Fruit fly (Drosophila melanogaster) whole organism, embryonic: ENCODE results near the gene CG14207.

Source experiments
- Ada2b ChIP-seq: fragments of 200-800 bp; sonication (Bioruptor generic); IDR thresholded peaks from 2 replicates; pipeline ENCODE4 v1.3.6; 2022; ENCODE audit warnings: missing biosample characterization, missing genetic modification characterization
- Bgb ChIP-seq: fragments of 200-800 bp; sonication (Bioruptor generic); IDR thresholded peaks from 2 replicates; pipeline ENCODE4 v1.3.6; 2022; ENCODE audit warnings: missing biosample characterization, missing genetic modification characterization; ENCODE audit not compliant: partially characterized antibody
- C15 ChIP-seq: fragments of 200-800 bp; sonication (Bioruptor generic); IDR thresholded peaks from 3 replicates; pipeline ENCODE4 v1.3.6; 2022; ENCODE audit warnings: missing biosample characterization, missing genetic modification characterization
- CG1024 ChIP-seq: fragments of 200-800 bp; sonication (Bioruptor generic); IDR thresholded peaks from 2 replicates; pipeline ENCODE4 v1.3.6; 2022; ENCODE audit warnings: missing biosample characterization, missing genetic modification characterization
- CG10462 ChIP-seq: fragments of 200-800 bp; sonication (Bioruptor generic); optimal IDR thresholded peaks from 2 replicates; lab custom pipeline; 2016; ENCODE audit warnings: missing biosample characterization, missing genetic modification characterization
- CG10654 ChIP-seq: fragments of 200-800 bp; sonication (Bioruptor generic); optimal IDR thresholded peaks from 2 replicates; lab custom pipeline; 2016; ENCODE audit warnings: missing biosample characterization, missing genetic modification characterization
- CG14050 ChIP-seq: fragments of 200-800 bp; sonication (Bioruptor generic); IDR thresholded peaks from 3 replicates; pipeline ENCODE4 v1.3.6; 2022; ENCODE audit warnings: missing biosample characterization, missing genetic modification characterization
- CG15073 ChIP-seq: fragments of 200-800 bp; sonication (Bioruptor generic); optimal IDR thresholded peaks from 2 replicates; lab custom pipeline; 2016; ENCODE audit warnings: missing biosample characterization, missing genetic modification characterization
- CG16779 ChIP-seq: fragments of 200-800 bp; sonication (Bioruptor generic); IDR thresholded peaks from 2 replicates; pipeline ENCODE4 v1.3.6; 2022; ENCODE audit warnings: missing biosample characterization, missing genetic modification characterization
- CG17186 ChIP-seq: fragments of 200-800 bp; sonication (Bioruptor generic); optimal IDR thresholded peaks from 3 replicates; lab custom pipeline; 2017; ENCODE audit warnings: missing biosample characterization, missing genetic modification reagents, missing genetic modification characterization
- CG17361 ChIP-seq: fragments of 200-800 bp; sonication (Bioruptor generic); IDR thresholded peaks from 3 replicates; pipeline ENCODE4 v1.3.6; 2022; ENCODE audit warnings: missing biosample characterization, missing genetic modification characterization
- CG2889 ChIP-seq: fragments of 200-800 bp; sonication (Bioruptor generic); IDR thresholded peaks from 3 replicates; pipeline ENCODE4 v1.3.6; 2022; ENCODE audit warnings: missing biosample characterization, missing genetic modification characterization
- CG30431 ChIP-seq: fragments of 200-800 bp; sonication (Bioruptor generic); optimal IDR thresholded peaks from 2 replicates; lab custom pipeline; 2017; ENCODE audit warnings: missing biosample characterization, missing genetic modification characterization
- CG3065 ChIP-seq: fragments of 200-800 bp; sonication (Bioruptor generic); optimal IDR thresholded peaks from 2 replicates; lab custom pipeline; 2016; ENCODE audit warnings: missing biosample characterization, missing genetic modification characterization
- CG31441 ChIP-seq: fragments of 200-800 bp; sonication (Bioruptor generic); IDR thresholded peaks from 2 replicates; pipeline ENCODE4 v1.3.6; 2022; ENCODE audit warnings: missing biosample characterization, missing genetic modification characterization
- CG33213 ChIP-seq: fragments of 200-800 bp; sonication (Bioruptor generic); optimal IDR thresholded peaks from 3 replicates; lab custom pipeline; 2016; ENCODE audit warnings: missing biosample characterization, missing genetic modification characterization
- CG3407 ChIP-seq: fragments of 200-800 bp; sonication (Bioruptor generic); optimal IDR thresholded peaks from 2 replicates; lab custom pipeline; 2018; ENCODE audit warnings: missing biosample characterization, mild to moderate bottlenecking, missing genetic modification characterization
- CG42726 ChIP-seq: fragments of 200-800 bp; sonication (Bioruptor generic); IDR thresholded peaks from 2 replicates; pipeline ENCODE4 v1.3.6; 2022; ENCODE audit warnings: missing biosample characterization, missing genetic modification characterization; ENCODE audit not compliant: partially characterized antibody
- CG4617 ChIP-seq: fragments of 200-800 bp; sonication (Bioruptor generic); optimal IDR thresholded peaks from 3 replicates; lab custom pipeline; 2016; ENCODE audit warnings: missing biosample characterization, missing genetic modification characterization, borderline replicate concordance
- CG4820 ChIP-seq: fragments of 200-800 bp; sonication (Bioruptor generic); optimal IDR thresholded peaks from 3 replicates; lab custom pipeline; 2016; ENCODE audit warnings: missing biosample characterization, missing genetic modification characterization
- CG6254 ChIP-seq: fragments of 200-800 bp; sonication (Bioruptor generic); optimal IDR thresholded peaks from 3 replicates; lab custom pipeline; 2017; ENCODE audit warnings: mild to moderate bottlenecking, missing biosample characterization, missing genetic modification reagents, missing genetic modification characterization
- CG6765 ChIP-seq: fragments of 200-800 bp; sonication (Bioruptor generic); optimal IDR thresholded peaks from 3 replicates; lab custom pipeline; 2017; ENCODE audit warnings: missing biosample characterization, mild to moderate bottlenecking, missing genetic modification characterization
- CG6813 ChIP-seq: fragments of 200-800 bp; sonication (Bioruptor generic); optimal IDR thresholded peaks from 2 replicates; lab custom pipeline; 2017; ENCODE audit warnings: missing biosample characterization, missing genetic modification characterization, mild to moderate bottlenecking, moderate library complexity, missing genetic modification reagents
- CG7963 ChIP-seq: fragments of 200-800 bp; sonication (Bioruptor generic); IDR thresholded peaks from 3 replicates; pipeline ENCODE4 v1.3.6; 2022; ENCODE audit warnings: missing biosample characterization, missing genetic modification characterization; ENCODE audit not compliant: partially characterized antibody
- CG8089 ChIP-seq: fragments of 200-800 bp; sonication (Bioruptor generic); optimal IDR thresholded peaks from 3 replicates; lab custom pipeline; 2016; ENCODE audit warnings: missing biosample characterization, missing genetic modification characterization
- CG8290 ChIP-seq, 3 experiments: fragments of 200-800 bp; sonication (Bioruptor generic); optimal IDR thresholded peaks; 2 replicates each; lab custom pipeline; 2016 to 2019; ENCODE audit warnings: missing biosample characterization in 3 of 3, missing genetic modification characterization in 3 of 3, mild to moderate bottlenecking in 2 of 3, moderate library complexity in 1 of 3
- CG9932 ChIP-seq: fragments of 200-800 bp; sonication (Bioruptor generic); IDR thresholded peaks from 2 replicates; pipeline ENCODE4 v1.3.6; 2022; ENCODE audit warnings: missing biosample characterization, missing genetic modification characterization
- Camta ChIP-seq: fragments of 200-800 bp; sonication (Bioruptor generic); optimal IDR thresholded peaks from 2 replicates; lab custom pipeline; 2016; ENCODE audit warnings: missing biosample characterization, missing genetic modification characterization
- Dek ChIP-seq: fragments of 200-800 bp; sonication (Bioruptor generic); optimal IDR thresholded peaks from 3 replicates; lab custom pipeline; 2019; ENCODE audit warnings: missing biosample characterization, mild to moderate bottlenecking, missing genetic modification characterization, moderate library complexity
- Drgx ChIP-seq: fragments of 200-800 bp; sonication (Bioruptor generic); IDR thresholded peaks from 2 replicates; pipeline ENCODE4 v1.3.6; 2022; ENCODE audit warnings: missing biosample characterization, missing genetic modification characterization
- Elba2 ChIP-seq: fragments of 200-800 bp; sonication (Bioruptor generic); optimal IDR thresholded peaks from 3 replicates; lab custom pipeline; 2016; ENCODE audit warnings: missing biosample characterization, missing genetic modification characterization
- HLH54F ChIP-seq: fragments of 200-800 bp; sonication (Bioruptor generic); optimal IDR thresholded peaks from 3 replicates; lab custom pipeline; 2016; ENCODE audit warnings: missing biosample characterization, missing genetic modification characterization
- Hr51 ChIP-seq, 2 experiments: fragments of 200-800 bp; sonication (Bioruptor generic); optimal IDR thresholded peaks; 2 replicates in 1 of 2; 3 replicates in 1 of 2; lab custom pipeline; 2016 to 2018; ENCODE audit warnings: missing biosample characterization in 2 of 2, missing genetic modification characterization in 2 of 2, mild to moderate bottlenecking in 1 of 2, moderate library complexity in 1 of 2
- Mad ChIP-seq: fragments of 200-800 bp; sonication (Bioruptor generic); optimal IDR thresholded peaks from 2 replicates; lab custom pipeline; 2016; ENCODE audit warnings: missing biosample characterization, missing genetic modification characterization
- Nf-YB ChIP-seq: fragments of 200-800 bp; sonication (Bioruptor generic); optimal IDR thresholded peaks from 3 replicates; lab custom pipeline; 2019; ENCODE audit warnings: missing biosample characterization, mild to moderate bottlenecking, missing genetic modification characterization, moderate library complexity
- Usf ChIP-seq: fragments of 200-800 bp; sonication (Bioruptor generic); optimal IDR thresholded peaks from 2 replicates; lab custom pipeline; 2017; ENCODE audit warnings: missing genotype, missing biosample characterization, missing genetic modification characterization
- abd-A ChIP-seq: fragments of 200-800 bp; sonication (Bioruptor generic); optimal IDR thresholded peaks from 3 replicates; lab custom pipeline; 2019; ENCODE audit warnings: missing biosample characterization, mild to moderate bottlenecking, missing genetic modification characterization, moderate library complexity
- ase ChIP-seq: fragments of 200-800 bp; sonication (Bioruptor generic); IDR thresholded peaks from 3 replicates; pipeline ENCODE4 v1.3.6; 2022; ENCODE audit warnings: missing biosample characterization, missing genetic modification characterization
- chif ChIP-seq, 2 experiments: fragments of 200-800 bp; sonication (Bioruptor generic); optimal IDR thresholded peaks; 3 replicates each; lab custom pipeline; 2016; ENCODE audit warnings: missing biosample characterization in 2 of 2, missing genetic modification characterization in 2 of 2
- ci ChIP-seq: fragments of 200-800 bp; sonication (Bioruptor generic); IDR thresholded peaks from 3 replicates; pipeline ENCODE4 v1.3.6; 2022; ENCODE audit warnings: missing biosample characterization, missing genetic modification characterization
- cwo ChIP-seq: fragments of 200-800 bp; sonication (Bioruptor generic); optimal IDR thresholded peaks from 3 replicates; lab custom pipeline; 2017; ENCODE audit warnings: missing biosample characterization, missing genetic modification characterization, mild to moderate bottlenecking, moderate library complexity, missing genetic modification reagents
- fru ChIP-seq: fragments of >200 bp; optimal IDR thresholded peaks from 2 replicates; lab custom pipeline; 2017
- hth ChIP-seq: fragments of >200 bp; optimal IDR thresholded peaks from 2 replicates; lab custom pipeline; 2017; ENCODE audit warnings: inconsistent platforms
- kay ChIP-seq: fragments of 200-800 bp; sonication (Bioruptor generic); optimal IDR thresholded peaks from 2 replicates; lab custom pipeline; 2016; ENCODE audit warnings: missing biosample characterization, missing genetic modification characterization
- lab ChIP-seq: fragments of 200-800 bp; sonication (Bioruptor generic); optimal IDR thresholded peaks from 3 replicates; lab custom pipeline; 2017; ENCODE audit warnings: missing biosample characterization, missing genetic modification characterization, mild to moderate bottlenecking, moderate library complexity, missing genetic modification reagents
- p53 ChIP-seq: fragments of 200-800 bp; sonication (Bioruptor generic); optimal IDR thresholded peaks from 2 replicates; lab custom pipeline; 2016; ENCODE audit warnings: missing biosample characterization, missing genetic modification characterization
- pzg ChIP-seq: fragments of 200-800 bp; sonication (Bioruptor generic); optimal IDR thresholded peaks from 3 replicates; lab custom pipeline; 2018; ENCODE audit warnings: missing biosample characterization, mild to moderate bottlenecking, missing genetic modification characterization, moderate library complexity
- salm ChIP-seq: fragments of 200-800 bp; sonication (Bioruptor generic); optimal IDR thresholded peaks from 2 replicates; lab custom pipeline; 2018; ENCODE audit warnings: missing biosample characterization, mild to moderate bottlenecking, missing genetic modification characterization
- shn ChIP-seq: fragments of 200-800 bp; sonication (Bioruptor generic); optimal IDR thresholded peaks from 3 replicates; lab custom pipeline; 2016; ENCODE audit warnings: missing biosample characterization, missing genetic modification characterization
- wdn ChIP-seq: fragments of 200-800 bp; sonication (Bioruptor generic); IDR thresholded peaks from 2 replicates; pipeline ENCODE4 v1.3.6; 2022; ENCODE audit warnings: missing biosample characterization, missing genetic modification characterization
- wor ChIP-seq: fragments of 200-800 bp; sonication (Bioruptor generic); IDR thresholded peaks from 2 replicates; pipeline ENCODE4 v1.3.6; 2022; ENCODE audit warnings: missing biosample characterization, missing genetic modification characterization

The CG14207 gene

DNA sequence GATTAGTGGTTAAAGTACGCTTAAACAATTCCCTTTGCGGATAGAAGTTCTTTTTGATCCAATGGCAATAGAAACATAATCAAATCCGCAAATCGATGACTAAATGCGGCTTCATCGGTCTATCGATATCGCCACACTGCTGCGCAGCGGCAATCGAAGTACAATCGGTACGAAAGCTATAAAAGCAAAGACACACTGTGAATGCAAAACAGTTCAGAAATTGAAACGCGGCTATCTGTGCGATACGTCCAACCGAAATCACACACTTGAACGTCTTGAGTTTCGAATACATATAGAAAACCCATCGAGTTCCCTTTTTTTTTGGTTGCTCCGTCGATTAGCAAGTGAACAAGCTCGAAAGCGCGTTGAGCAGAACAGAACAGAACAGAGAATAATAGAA is at the start of gene CG14207 (continued):
- TF ChIP-seq CG2889 (GFP tag; lab: Robert Waterston, UW) = no peak
- 0 out of 3 replicates have a peak, but pooled peaks have one; percentile 19 for TF ChIP-seq CG17361 (GFP tag; lab: Robert Waterston, UW)
- no peak for TF ChIP-seq chif (GFP tag; optimal IDR thresholded peaks at IDR 0.05; lab: Kevin White, UChicago)
- peak; percentile 59; the same call in 1 of the 2 replicates for TF ChIP-seq CG42726 (GFP tag; lab: Robert Waterston, UW)
- no peak for TF ChIP-seq CG4617 (GFP tag; lab: Kevin White, UChicago)
- TF ChIP-seq wor (GFP tag; lab: Robert Waterston, UW) = no peak
- no peak for TF ChIP-seq shn (GFP tag; lab: Kevin White, UChicago)
- peak; percentile 23 for TF ChIP-seq CG17186 (GFP tag; lab: Kevin White, UChicago)
- TF ChIP-seq Ada2b (GFP tag; lab: Robert Waterston, UW) = no peak
- TF ChIP-seq salm (tag; lab: Kevin White, UChicago) = no peak
- TF ChIP-seq ase (GFP tag; lab: Robert Waterston, UW) = no peak
- no peak for TF ChIP-seq CG33213
- peak; percentile 14 for TF ChIP-seq Dek (tag; lab: Kevin White, UChicago)
- TF ChIP-seq fru (lab: Kevin White, UChicago) = no peak
- 0 out of 2 replicates have a peak, but pooled peaks have one; percentile 14 for TF ChIP-seq CG31441
- no peak for TF ChIP-seq p53 (GFP tag; lab: Kevin White, UChicago)
- no peak for TF ChIP-seq wdn (GFP tag; lab: Robert Waterston, UW)
- no peak for TF ChIP-seq CG4820 (GFP tag; lab: Kevin White, UChicago)
- TF ChIP-seq CG16779 (GFP tag; lab: Robert Waterston, UW) = 0 out of 2 replicates have a peak, but pooled peaks have one; percentile 40
- TF ChIP-seq Drgx (GFP tag; lab: Robert Waterston, UW) = no peak
- TF ChIP-seq Elba2 (GFP tag; lab: Kevin White, UChicago) = no peak
- TF ChIP-seq CG8089 (GFP tag; lab: Kevin White, UChicago) = no peak
- TF ChIP-seq Hr51 (GFP tag; optimal IDR thresholded peaks at IDR 0.05; lab: Kevin White, UChicago) = no peak
- TF ChIP-seq abd-A (tag; lab: Kevin White, UChicago) = peak; percentile 39
- TF ChIP-seq CG3065 (GFP tag; lab: Kevin White, UChicago) = no peak
- TF ChIP-seq CG10462 (GFP tag; lab: Kevin White, UChicago) = no peak
- no peak for TF ChIP-seq CG15073
- TF ChIP-seq Mad (GFP tag; lab: Kevin White, UChicago) = no peak
- no peak for TF ChIP-seq HLH54F
- TF ChIP-seq Bgb = peak; percentile 78
- no peak for TF ChIP-seq Usf (GFP tag; lab: Kevin White, UChicago)
- TF ChIP-seq CG1024 = no peak
- TF ChIP-seq CG6765 = no peak
- TF ChIP-seq Nf-YB = no peak
- TF ChIP-seq Camta (GFP tag; lab: Kevin White, UChicago) = no peak
- TF ChIP-seq CG30431 (GFP tag; lab: Kevin White, UChicago) = no peak
- no peak for TF ChIP-seq C15 (GFP tag; lab: Robert Waterston, UW)
- no peak for TF ChIP-seq CG6254 (GFP tag; lab: Kevin White, UChicago)
- TF ChIP-seq CG9932 (GFP tag; lab: Robert Waterston, UW) = peak; percentile 29; the same call in 1 of the 2 replicates
- TF ChIP-seq CG3407 (GFP tag; lab: Kevin White, UChicago) = no peak
- TF ChIP-seq CG8290 (GFP tag; optimal IDR thresholded peaks at IDR 0.05; lab: Kevin White, UChicago) = no peak
- TF ChIP-seq CG8290 (tag; optimal IDR thresholded peaks at IDR 0.05; lab: Kevin White, UChicago) = peak in 1 of 2 experiments; percentile 63
- TF ChIP-seq lab (GFP tag; lab: Kevin White, UChicago) = peak; percentile 14
- peak; percentile 65; the same call in 2 of the 3 replicates for TF ChIP-seq ci
- no peak for TF ChIP-seq CG14050 (GFP tag; lab: Robert Waterston, UW)
- TF ChIP-seq cwo (GFP tag; lab: Kevin White, UChicago) = no peak
- TF ChIP-seq hth (lab: Kevin White, UChicago) = no peak
- peak; percentile 51 for TF ChIP-seq pzg (GFP tag; lab: Kevin White, UChicago)
- no peak for TF ChIP-seq kay (GFP tag; lab: Kevin White, UChicago)
- TF ChIP-seq CG7963 (GFP tag; lab: Robert Waterston, UW) = peak; percentile 87
- TF ChIP-seq CG10654 (GFP tag; lab: Kevin White, UChicago) = no peak
- TF ChIP-seq CG6813 = no peak
